Fruit fly (Drosophila melanogaster) whole organism, embryonic: Measurements from ENCODE around the gene Ir67a.

Experiments
- BtbVII ChIP-seq: fragments of 200-800 bp; sonication (Bioruptor generic); optimal IDR thresholded peaks from 3 replicates; lab custom pipeline; 2017; ENCODE audit warnings: missing biosample characterization, mild to moderate bottlenecking, missing genetic modification characterization
- CG10267 ChIP-seq: fragments of 200-800 bp; sonication (Bioruptor generic); optimal IDR thresholded peaks from 2 replicates; lab custom pipeline; 2018; ENCODE audit warnings: missing biosample characterization, mild to moderate bottlenecking, missing genetic modification characterization, moderate library complexity
- CG11504 ChIP-seq: fragments of 200-800 bp; sonication (Bioruptor generic); optimal IDR thresholded peaks from 3 replicates; lab custom pipeline; 2019; ENCODE audit warnings: missing biosample characterization, mild to moderate bottlenecking, missing genetic modification characterization, moderate library complexity
- CG12155 ChIP-seq: fragments of 200-800 bp; sonication (Bioruptor generic); optimal IDR thresholded peaks from 3 replicates; lab custom pipeline; 2016; ENCODE audit warnings: missing biosample characterization, missing genetic modification characterization
- CG14050 ChIP-seq: fragments of 200-800 bp; sonication (Bioruptor generic); IDR thresholded peaks from 3 replicates; pipeline ENCODE4 v1.3.6; 2022; ENCODE audit warnings: missing biosample characterization, missing genetic modification characterization
- CG14667 ChIP-seq: fragments of 200-800 bp; sonication (Bioruptor generic); IDR thresholded peaks from 2 replicates; pipeline ENCODE4 v1.3.6; 2022; ENCODE audit warnings: missing biosample characterization, missing genetic modification characterization
- CG15479 ChIP-seq: fragments of 200-800 bp; sonication (Bioruptor generic); optimal IDR thresholded peaks from 3 replicates; lab custom pipeline; 2019; ENCODE audit warnings: missing biosample characterization, mild to moderate bottlenecking, missing genetic modification characterization, moderate library complexity
- CG15696 ChIP-seq: fragments of 200-800 bp; sonication (Bioruptor generic); optimal IDR thresholded peaks from 2 replicates; lab custom pipeline; 2019; ENCODE audit warnings: missing biosample characterization, mild to moderate bottlenecking, missing genetic modification characterization, moderate library complexity
- CG17829 ChIP-seq: fragments of 200-800 bp; optimal IDR thresholded peaks from 2 replicates; lab custom pipeline; 2019; ENCODE audit warnings: missing biosample characterization, mild to moderate bottlenecking, missing genetic modification characterization, moderate library complexity
- CG18476 ChIP-seq: fragments of 200-800 bp; sonication (Bioruptor generic); optimal IDR thresholded peaks from 2 replicates; lab custom pipeline; 2016; ENCODE audit warnings: missing biosample characterization, mild to moderate bottlenecking, missing genetic modification characterization
- CG2199 ChIP-seq: fragments of 200-800 bp; sonication (Bioruptor generic); IDR thresholded peaks from 3 replicates; pipeline ENCODE4 v1.3.6; 2022; ENCODE audit warnings: missing biosample characterization, missing genetic modification characterization
- CG2889 ChIP-seq: fragments of 200-800 bp; sonication (Bioruptor generic); IDR thresholded peaks from 3 replicates; pipeline ENCODE4 v1.3.6; 2022; ENCODE audit warnings: missing biosample characterization, missing genetic modification characterization
- CG3065 ChIP-seq: fragments of 200-800 bp; sonication (Bioruptor generic); optimal IDR thresholded peaks from 2 replicates; lab custom pipeline; 2016; ENCODE audit warnings: missing biosample characterization, missing genetic modification characterization
- CG3163 ChIP-seq: fragments of 200-800 bp; sonication (Bioruptor generic); optimal IDR thresholded peaks from 3 replicates; lab custom pipeline; 2016; ENCODE audit warnings: missing biosample characterization, missing genetic modification characterization
- CG32532 ChIP-seq: fragments of 200-800 bp; sonication (Bioruptor generic); IDR thresholded peaks from 2 replicates; pipeline ENCODE4 v1.3.6; 2022; ENCODE audit warnings: missing biosample characterization, missing genetic modification characterization
- CG4730 ChIP-seq: fragments of 200-800 bp; sonication (Bioruptor generic); IDR thresholded peaks from 2 replicates; pipeline ENCODE4 v1.3.6; 2022; ENCODE audit warnings: missing biosample characterization, missing genetic modification characterization
- CG7745 ChIP-seq: fragments of 200-800 bp; sonication (Bioruptor generic); optimal IDR thresholded peaks from 2 replicates; lab custom pipeline; 2018; ENCODE audit warnings: missing biosample characterization, mild to moderate bottlenecking, missing genetic modification characterization, moderate library complexity
- CG7786 ChIP-seq: fragments of 200-800 bp; sonication (Bioruptor generic); optimal IDR thresholded peaks from 2 replicates; lab custom pipeline; 2016; ENCODE audit warnings: missing biosample characterization, missing genetic modification characterization
- CG7963 ChIP-seq: fragments of 200-800 bp; sonication (Bioruptor generic); IDR thresholded peaks from 3 replicates; pipeline ENCODE4 v1.3.6; 2022; ENCODE audit warnings: missing biosample characterization, missing genetic modification characterization; ENCODE audit not compliant: partially characterized antibody
- CG8359 ChIP-seq: fragments of 200-800 bp; sonication (Bioruptor generic); optimal IDR thresholded peaks from 2 replicates; lab custom pipeline; 2017; ENCODE audit warnings: missing biosample characterization, mild to moderate bottlenecking, missing genetic modification characterization, borderline replicate concordance
- CG8478 ChIP-seq: fragments of >200 bp; optimal IDR thresholded peaks from 2 replicates; lab custom pipeline; 2018
- CG9437 ChIP-seq: fragments of 200-800 bp; sonication (Bioruptor generic); optimal IDR thresholded peaks from 2 replicates; lab custom pipeline; 2018; ENCODE audit warnings: missing biosample characterization, mild to moderate bottlenecking, missing genetic modification characterization
- CG9609 ChIP-seq: fragments of 200-800 bp; sonication (Bioruptor generic); optimal IDR thresholded peaks from 3 replicates; lab custom pipeline; 2016; ENCODE audit warnings: missing biosample characterization, missing genetic modification characterization
- CHES-1-like ChIP-seq: fragments of 200-800 bp; sonication (Bioruptor generic); optimal IDR thresholded peaks from 2 replicates; lab custom pipeline; 2016; ENCODE audit warnings: missing biosample characterization, missing genetic modification characterization
- CTCF ChIP-seq: fragments of 200-800 bp; sonication (Bioruptor generic); optimal IDR thresholded peaks from 2 replicates; lab custom pipeline; 2017; ENCODE audit warnings: missing biosample characterization, mild to moderate bottlenecking, missing genetic modification characterization, moderate library complexity
- D19B ChIP-seq: fragments of 200-800 bp; sonication (Bioruptor generic); optimal IDR thresholded peaks from 2 replicates; lab custom pipeline; 2017; ENCODE audit warnings: missing biosample characterization, mild to moderate bottlenecking, missing genetic modification characterization
- Dek ChIP-seq: fragments of 200-800 bp; sonication (Bioruptor generic); optimal IDR thresholded peaks from 3 replicates; lab custom pipeline; 2019; ENCODE audit warnings: missing biosample characterization, mild to moderate bottlenecking, missing genetic modification characterization, moderate library complexity
- Dfd ChIP-seq, 2 experiments: fragments of >200 bp; optimal IDR thresholded peaks; 2 replicates each; lab custom pipeline; 2017; ENCODE audit warnings: missing biosample characterization in 2 of 2, missing genetic modification characterization in 2 of 2
- Gug ChIP-seq: fragments of 200-800 bp; sonication (Bioruptor generic); IDR thresholded peaks from 4 replicates; pipeline ENCODE4 v1.3.6; 2022; ENCODE audit warnings: missing biosample characterization, missing genetic modification characterization
- Hey ChIP-seq: fragments of 200-800 bp; sonication (Bioruptor generic); optimal IDR thresholded peaks from 3 replicates; lab custom pipeline; 2018; ENCODE audit warnings: missing biosample characterization, mild to moderate bottlenecking, missing genetic modification characterization
- HmgD ChIP-seq: fragments of 200-800 bp; sonication (Bioruptor generic); optimal IDR thresholded peaks from 3 replicates; lab custom pipeline; 2016; ENCODE audit warnings: missing biosample characterization, missing genetic modification characterization
- Med ChIP-seq: fragments of 200-800 bp; sonication (Bioruptor generic); peaks from one replicate; lab custom pipeline; 2016; ENCODE audit warnings: missing biosample characterization, missing genetic modification characterization, mild to moderate bottlenecking, inconsistent platforms, moderate library complexity
- Mrtf ChIP-seq: fragments of 200-800 bp; sonication (Bioruptor generic); IDR thresholded peaks from 3 replicates; pipeline ENCODE4 v1.3.6; 2022; ENCODE audit warnings: missing biosample characterization, missing genetic modification characterization
- Neu2 ChIP-seq: fragments of 200-800 bp; sonication (Bioruptor generic); optimal IDR thresholded peaks from 3 replicates; lab custom pipeline; 2016; ENCODE audit warnings: missing biosample characterization, missing genetic modification characterization, borderline replicate concordance
- Side ChIP-seq: fragments of 200-800 bp; sonication (Bioruptor generic); optimal IDR thresholded peaks from 2 replicates; lab custom pipeline; 2016; ENCODE audit warnings: missing biosample characterization, missing genetic modification characterization
- abd-A ChIP-seq: fragments of 200-800 bp; sonication (Bioruptor generic); optimal IDR thresholded peaks from 3 replicates; lab custom pipeline; 2019; ENCODE audit warnings: missing biosample characterization, mild to moderate bottlenecking, missing genetic modification characterization, moderate library complexity
- croc ChIP-seq: fragments of 200-800 bp; sonication (Bioruptor generic); conservative IDR thresholded peaks from 3 replicates; pipeline ENCODE4 v1.3.6; 2022; ENCODE audit warnings: missing biosample characterization, missing genetic modification characterization
- ftz-f1 ChIP-seq: fragments of 200-800 bp; sonication (Bioruptor generic); optimal IDR thresholded peaks from 2 replicates; lab custom pipeline; 2016; ENCODE audit warnings: missing biosample characterization, missing genetic modification characterization
- gsb-n ChIP-seq: fragments of 200-800 bp; sonication (Bioruptor generic); optimal IDR thresholded peaks from 3 replicates; lab custom pipeline; 2018; ENCODE audit warnings: missing biosample characterization, mild to moderate bottlenecking, missing genetic modification characterization
- hbn ChIP-seq: fragments of 200-800 bp; sonication (Bioruptor generic); IDR thresholded peaks from 2 replicates; pipeline ENCODE4 v1.3.6; 2022; ENCODE audit warnings: missing biosample characterization, missing genetic modification characterization; ENCODE audit not compliant: partially characterized antibody
- ind ChIP-seq: fragments of 200-800 bp; sonication (Bioruptor generic); optimal IDR thresholded peaks from 3 replicates; lab custom pipeline; 2016; ENCODE audit warnings: missing biosample characterization, missing genetic modification characterization
- insv ChIP-seq, 2 experiments: fragments of 200-800 bp; sonication (Bioruptor generic); optimal IDR thresholded peaks; 3 replicates each; lab custom pipeline; 2016 to 2018; ENCODE audit warnings: missing biosample characterization in 2 of 2, missing genetic modification characterization in 2 of 2
- nom ChIP-seq: fragments of 200-800 bp; sonication (Bioruptor generic); optimal IDR thresholded peaks from 2 replicates; lab custom pipeline; 2017; ENCODE audit warnings: missing biosample characterization, missing genetic modification characterization, mild to moderate bottlenecking, moderate library complexity, missing genetic modification reagents
- org-1 ChIP-seq: fragments of 200-800 bp; sonication (Bioruptor generic); optimal IDR thresholded peaks from 2 replicates; lab custom pipeline; 2017; ENCODE audit warnings: missing biosample characterization, missing genetic modification characterization
- pfk ChIP-seq: fragments of 200-800 bp; sonication (Bioruptor generic); optimal IDR thresholded peaks from 2 replicates; lab custom pipeline; 2018; ENCODE audit warnings: missing biosample characterization, mild to moderate bottlenecking, missing genetic modification characterization, moderate library complexity
- prd ChIP-seq, 3 experiments: fragments of >200 bp in 2 of 3; fragments of 200-800 bp in 1 of 3; sonication (Bioruptor generic) in 1 of 3; optimal IDR thresholded peaks in 2 of 3; IDR thresholded peaks in 1 of 3; 2 replicates in 2 of 3; 3 replicates in 1 of 3; pipeline versions ENCODE4 v1.3.6 to Lab custom; 2017 to 2022; ENCODE audit warnings: missing biosample characterization in 1 of 3, missing genetic modification characterization in 1 of 3
- sd ChIP-seq: fragments of 200-800 bp; sonication (Bioruptor generic); optimal IDR thresholded peaks from 3 replicates; lab custom pipeline; 2018; ENCODE audit warnings: missing biosample characterization, mild to moderate bottlenecking, missing genetic modification characterization, moderate library complexity
- sens ChIP-seq: fragments of 200-800 bp; sonication (Bioruptor generic); peaks from one replicate; lab custom pipeline; 2016; ENCODE audit warnings: missing biosample characterization, missing genetic modification characterization
- trem ChIP-seq: fragments of 200-800 bp; optimal IDR thresholded peaks from 3 replicates; lab custom pipeline; 2019; ENCODE audit warnings: missing biosample characterization, mild to moderate bottlenecking, missing genetic modification characterization, moderate library complexity
- vnd ChIP-seq: fragments of 200-800 bp; sonication (Bioruptor generic); IDR thresholded peaks from 3 replicates; pipeline ENCODE4 v1.3.6; 2022; ENCODE audit warnings: missing biosample characterization, missing genetic modification characterization; ENCODE audit not compliant: partially characterized antibody
- wek ChIP-seq: fragments of 200-800 bp; sonication (Bioruptor generic); optimal IDR thresholded peaks from 3 replicates; lab custom pipeline; 2018; ENCODE audit warnings: missing biosample characterization, mild to moderate bottlenecking, missing genetic modification characterization, moderate library complexity
- zfh1 ChIP-seq: fragments of 200-800 bp; sonication (Bioruptor generic); IDR thresholded peaks from 3 replicates; pipeline ENCODE4 v1.3.6; 2022; ENCODE audit warnings: missing biosample characterization, missing genetic modification characterization

The Ir67a gene

DNA sequence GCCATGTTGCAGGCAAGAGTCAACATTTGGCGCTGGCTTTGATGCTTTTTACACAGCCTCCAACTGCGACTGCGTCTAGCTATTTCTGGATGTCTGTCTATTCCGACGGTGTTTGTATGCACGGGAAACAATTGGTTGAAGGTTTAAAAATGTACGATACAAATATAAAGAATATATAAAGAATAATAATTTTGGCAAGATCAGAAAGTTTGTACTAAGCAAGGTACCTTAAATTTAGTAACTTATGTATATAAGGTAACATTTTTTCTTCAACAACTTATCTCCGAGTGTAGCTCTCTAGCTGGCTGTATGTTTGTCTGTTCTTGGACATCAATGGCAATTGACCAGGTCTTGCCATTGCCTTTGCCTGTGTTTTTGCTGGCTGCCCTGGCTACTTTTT is 23.1 kb upstream of the Ir67a start (continued):
- TF ChIP-seq prd (optimal IDR thresholded peaks at IDR 0.05; lab: Kevin White, UChicago): no peak
- no peak for TF ChIP-seq prd (GFP tag; IDR thresholded peaks at IDR 0.05; lab: Robert Waterston, UW)
- TF ChIP-seq CG4730 (GFP tag; lab: Robert Waterston, UW): no peak
- no peak for TF ChIP-seq nom (GFP tag; lab: Kevin White, UChicago)
- TF ChIP-seq CG7963 (GFP tag; lab: Robert Waterston, UW): no peak
- TF ChIP-seq CG10267 (tag; lab: Kevin White, UChicago): peak; percentile 10
- no peak for TF ChIP-seq sd
- peak; percentile 56 for TF ChIP-seq CG11504 (tag; lab: Kevin White, UChicago)
- no peak for TF ChIP-seq hbn (GFP tag; lab: Robert Waterston, UW)
- TF ChIP-seq CG3065 (GFP tag; lab: Kevin White, UChicago): no peak
- no peak for TF ChIP-seq CG14050
- no peak for TF ChIP-seq CG14667 (GFP tag; lab: Robert Waterston, UW)
- no peak for TF ChIP-seq CG3163
- no peak for TF ChIP-seq CG17829 (tag; lab: Kevin White, UChicago)
- TF ChIP-seq CG7745 (tag; lab: Kevin White, UChicago): no peak
- TF ChIP-seq Dfd (GFP tag; optimal IDR thresholded peaks at IDR 0.05; lab: Kevin White, UChicago): no peak
- TF ChIP-seq CG2889 (GFP tag; lab: Robert Waterston, UW): no peak
- no peak for TF ChIP-seq CHES-1-like (GFP tag; lab: Kevin White, UChicago)
- TF ChIP-seq CG9437 (GFP tag; lab: Kevin White, UChicago): no peak
- no peak for TF ChIP-seq zfh1 (GFP tag; lab: Robert Waterston, UW)
- no peak for TF ChIP-seq ftz-f1
- TF ChIP-seq ind (GFP tag; lab: Kevin White, UChicago): no peak
- no peak for TF ChIP-seq croc
- TF ChIP-seq HmgD (GFP tag; lab: Kevin White, UChicago): no peak
- TF ChIP-seq wek (GFP tag; lab: Kevin White, UChicago): no peak
- no peak for TF ChIP-seq CG18476 (GFP tag; lab: Kevin White, UChicago)
- TF ChIP-seq D19B (GFP tag; lab: Kevin White, UChicago): no peak
- TF ChIP-seq CG8478 (lab: Kevin White, UChicago): no peak
- no peak for TF ChIP-seq Gug
- TF ChIP-seq gsb-n (tag; lab: Kevin White, UChicago): no peak
- TF ChIP-seq vnd (GFP tag; lab: Robert Waterston, UW): no peak
- no peak for TF ChIP-seq Mrtf (GFP tag; lab: Robert Waterston, UW)
- no peak for TF ChIP-seq CG8359 (GFP tag; lab: Kevin White, UChicago)
- no peak for TF ChIP-seq Neu2 (GFP tag; lab: Kevin White, UChicago)
- no peak for TF ChIP-seq org-1 (GFP tag; lab: Kevin White, UChicago)
- TF ChIP-seq CG15696 (tag; lab: Kevin White, UChicago): no peak
- TF ChIP-seq insv (GFP tag; optimal IDR thresholded peaks at IDR 0.05; lab: Kevin White, UChicago): no peak
- TF ChIP-seq CG2199 (GFP tag; lab: Robert Waterston, UW): no peak
- TF ChIP-seq CG9609 (GFP tag; lab: Kevin White, UChicago): no peak
- TF ChIP-seq sens (GFP tag; lab: Kevin White, UChicago): no peak
- TF ChIP-seq CG7786 (GFP tag; lab: Kevin White, UChicago): no peak
- no peak for TF ChIP-seq BtbVII
- TF ChIP-seq Side (GFP tag; lab: Kevin White, UChicago): no peak
- no peak for TF ChIP-seq Dek (tag; lab: Kevin White, UChicago)
- no peak for TF ChIP-seq pfk
- TF ChIP-seq abd-A (tag; lab: Kevin White, UChicago): no peak
- TF ChIP-seq CTCF (GFP tag; lab: Kevin White, UChicago): no peak
- TF ChIP-seq CG32532 (GFP tag; lab: Robert Waterston, UW): no peak
- TF ChIP-seq CG15479 (GFP tag; lab: Kevin White, UChicago): no peak
- TF ChIP-seq CG12155 (GFP tag; lab: Kevin White, UChicago): no peak
- TF ChIP-seq Med (GFP tag; lab: Kevin White, UChicago): no peak
- no peak for TF ChIP-seq trem (tag; lab: Kevin White, UChicago)
- TF ChIP-seq Hey: no peak
